Worm (Caenorhabditis elegans): ENCODE measurements around the gene T10D4.7.
"Not testable (repeated sequence)": the region's sequence is repeated elsewhere in the genome, so short reads cannot be mapped to it uniquely, and the experiment has no call there.

The T10D4.7 gene

ce11 chrII:3137804-3138203, 20.2 kb downstream of the T10D4.7 start, which contains the start of gene sri-54:
sri-54 (minus strand) TSS chrII:3137904.
- TF ChIP-seq elt-1 (tag; optimal IDR thresholded peaks at IDR 0.05; ENCODE audit: borderline replicate concordance, insufficient read depth) (no peak), unc-39 (tag; optimal IDR thresholded peaks at IDR 0.05) (no peak)

- TF ChIP-seq elt-1 (tag; optimal IDR thresholded peaks at IDR 0.05; ENCODE audit: borderline replicate concordance, insufficient read depth); tbx-8 (GFP tag; optimal IDR thresholded peaks at IDR 0.05); ceh-39 (tag; optimal IDR thresholded peaks at IDR 0.05): not testable (repeated sequence)
Measured at ce11 chrII:3142855-3143254, 25.3 kb downstream of the T10D4.7 start, which contains the start of gene sri-42. sri-42 (minus strand) TSS chrII:3142955.

- TF ChIP-seq bed-3 (GFP tag; optimal IDR thresholded peaks at IDR 0.05); sem-2 (GFP tag; optimal IDR thresholded peaks at IDR 0.05); hlh-1 (tag; optimal IDR thresholded peaks at IDR 0.05): not testable (repeated sequence)
Measured at ce11 chrII:3144552-3144951, 27.0 kb downstream of the T10D4.7 start, which contains the start of gene sri-43. sri-43 (minus strand) TSS chrII:3144652.

ce11 chrII:3145842-3146241, 28.3 kb downstream of the T10D4.7 start, which contains the start of gene T10D4.15:
T10D4.15 (plus strand) TSS chrII:3146142.
- TF ChIP-seq lin-13 (tag; optimal IDR thresholded peaks at IDR 0.05) (no peak), nhr-12 (tag; optimal IDR thresholded peaks at IDR 0.05) (no peak), zip-8 (tag; optimal IDR thresholded peaks at IDR 0.05) (no peak), mls-2 (tag; optimal IDR thresholded peaks at IDR 0.05) (no peak), blmp-1 (tag; optimal IDR thresholded peaks at IDR 0.05) (no peak), ces-1 (GFP tag; optimal IDR thresholded peaks at IDR 0.05) (no peak), snpc-4 (tag; optimal IDR thresholded peaks at IDR 0.05) (no peak), M03D4.4 (tag; optimal IDR thresholded peaks at IDR 0.05) (no peak), nhr-237 (tag; optimal IDR thresholded peaks at IDR 0.05) (no peak)

- no peak for TF ChIP-seq mep-1 (tag; optimal IDR thresholded peaks at IDR 0.05)
- TF ChIP-seq snpc-4 (tag; optimal IDR thresholded peaks at IDR 0.05), result no peak
- TF ChIP-seq nhr-12 (tag; optimal IDR thresholded peaks at IDR 0.05), result no peak
- TF ChIP-seq mab-5 (tag; optimal IDR thresholded peaks at IDR 0.05), result no peak
- no peak for TF ChIP-seq tbx-8 (GFP tag; optimal IDR thresholded peaks at IDR 0.05)
- TF ChIP-seq unc-39 (tag; optimal IDR thresholded peaks at IDR 0.05), result no peak
- TF ChIP-seq cnd-1 (tag; optimal IDR thresholded peaks at IDR 0.05), result no peak
- TF ChIP-seq drap-1 (GFP tag; optimal IDR thresholded peaks at IDR 0.05), result no peak
- no peak for TF ChIP-seq unc-62 (GFP tag; optimal IDR thresholded peaks at IDR 0.05)
- no peak for TF ChIP-seq unc-120 (tag; optimal IDR thresholded peaks at IDR 0.05; ENCODE audit: poor library complexity, severe bottlenecking)
- TF ChIP-seq ceh-39 (tag; optimal IDR thresholded peaks at IDR 0.05), result no peak
- no peak for TF ChIP-seq lin-13 (tag; optimal IDR thresholded peaks at IDR 0.05)
- TF ChIP-seq ceh-83 (GFP tag; optimal IDR thresholded peaks at IDR 0.05), result no peak
- TF ChIP-seq blmp-1 (tag; optimal IDR thresholded peaks at IDR 0.05), result no peak
- no peak for TF ChIP-seq mls-2 (tag; optimal IDR thresholded peaks at IDR 0.05)
- TF ChIP-seq elt-1 (tag; optimal IDR thresholded peaks at IDR 0.05; ENCODE audit: borderline replicate concordance, insufficient read depth), result no peak
- TF ChIP-seq zip-8 (tag; optimal IDR thresholded peaks at IDR 0.05), result no peak
Measured at ce11 chrII:3148404-3148803, 30.8 kb downstream of the T10D4.7 start.

- TF ChIP-seq flh-1 (GFP tag; optimal IDR thresholded peaks at IDR 0.05) (no peak), mep-1 (tag; optimal IDR thresholded peaks at IDR 0.05) (no peak), ztf-11 (tag; optimal IDR thresholded peaks at IDR 0.05) (no peak), elt-1 (tag; optimal IDR thresholded peaks at IDR 0.05; ENCODE audit: borderline replicate concordance, insufficient read depth) (no peak)
Measured at ce11 chrII:3149521-3150190, 32.1 kb downstream of the T10D4.7 start, which contains the start of the genes T10D4.11 and T10D4.1. T10D4.11 (minus strand) TSS chrII:3149621. T10D4.1 (plus strand) TSS chrII:3150140.

ce11 chrII:3151615-3152014, 34.0 kb downstream of the T10D4.7 start, which contains the start of the genes T10D4.14 and T10D4.19:
T10D4.14 (minus strand) TSS chrII:3151715.
T10D4.19 (plus strand) TSS chrII:3151918.
- TF ChIP-seq drap-1 (GFP tag; optimal IDR thresholded peaks at IDR 0.05) (no peak), elt-1 (tag; optimal IDR thresholded peaks at IDR 0.05; ENCODE audit: borderline replicate concordance, insufficient read depth) (no peak), M03D4.4 (tag; optimal IDR thresholded peaks at IDR 0.05) (no peak), nhr-28 (tag; optimal IDR thresholded peaks at IDR 0.05) (no peak), ham-2 (GFP tag; optimal IDR thresholded peaks at IDR 0.05) (no peak), elt-3 (tag; optimal IDR thresholded peaks at IDR 0.05) (no peak), sem-2 (GFP tag; optimal IDR thresholded peaks at IDR 0.05) (no peak), pha-4 (tag; optimal IDR thresholded peaks at IDR 0.05) (no peak)

Data from whole organism, mixed stage, embryonic.